Fruit fly (Drosophila melanogaster): ENCODE measurements around the gene Sfxn2.
A peak's percentile ranks its signal among the peaks of the same experiment; 100 is the strongest.

Sfxn2 gene

DNA sequence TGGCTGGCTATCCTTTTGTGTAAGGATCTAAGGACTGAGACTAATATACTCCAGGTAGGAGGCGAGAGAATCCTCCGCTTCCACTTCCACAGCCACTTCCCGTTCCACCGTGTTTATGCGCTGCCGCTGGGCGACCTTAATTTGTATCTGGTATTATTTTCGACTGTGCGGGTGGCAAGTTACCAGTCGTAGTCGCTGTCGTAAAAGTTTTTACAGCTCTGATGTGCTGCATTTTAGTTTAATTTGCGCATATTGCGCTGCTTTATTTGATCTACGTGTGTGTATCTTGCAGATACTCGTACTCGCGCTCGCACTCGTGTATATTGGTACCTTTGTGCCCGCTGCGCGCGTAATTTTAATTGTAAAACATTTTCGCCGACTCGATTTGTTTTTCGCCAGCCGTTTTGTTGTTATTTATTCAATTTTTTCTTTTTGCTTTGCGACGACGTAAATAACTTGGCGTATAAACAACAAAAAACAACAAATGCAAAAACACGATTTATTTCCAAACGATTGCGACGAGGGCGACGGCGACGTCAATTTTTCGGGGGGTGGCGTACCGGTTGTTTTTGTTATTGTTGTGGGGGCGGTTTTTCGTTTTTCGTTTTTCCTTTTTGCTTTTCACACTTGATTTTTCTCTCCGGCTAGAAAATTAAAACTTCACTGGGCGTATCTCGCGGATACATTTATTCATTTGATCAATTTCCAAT lies 18.2 kb upstream of the Sfxn2 start:
- TF ChIP-seq EcR (GFP tag; optimal IDR thresholded peaks at IDR 0.05): no peak
- no peak for TF ChIP-seq Dll (optimal IDR thresholded peaks at IDR 0.05)
- no peak for TF ChIP-seq usp (GFP tag; optimal IDR thresholded peaks at IDR 0.05)
- no peak for TF ChIP-seq psq (optimal IDR thresholded peaks at IDR 0.05)
- no peak for TF ChIP-seq CG8478 (optimal IDR thresholded peaks at IDR 0.05)
- TF ChIP-seq pan (optimal IDR thresholded peaks at IDR 0.05): no peak

DNA sequence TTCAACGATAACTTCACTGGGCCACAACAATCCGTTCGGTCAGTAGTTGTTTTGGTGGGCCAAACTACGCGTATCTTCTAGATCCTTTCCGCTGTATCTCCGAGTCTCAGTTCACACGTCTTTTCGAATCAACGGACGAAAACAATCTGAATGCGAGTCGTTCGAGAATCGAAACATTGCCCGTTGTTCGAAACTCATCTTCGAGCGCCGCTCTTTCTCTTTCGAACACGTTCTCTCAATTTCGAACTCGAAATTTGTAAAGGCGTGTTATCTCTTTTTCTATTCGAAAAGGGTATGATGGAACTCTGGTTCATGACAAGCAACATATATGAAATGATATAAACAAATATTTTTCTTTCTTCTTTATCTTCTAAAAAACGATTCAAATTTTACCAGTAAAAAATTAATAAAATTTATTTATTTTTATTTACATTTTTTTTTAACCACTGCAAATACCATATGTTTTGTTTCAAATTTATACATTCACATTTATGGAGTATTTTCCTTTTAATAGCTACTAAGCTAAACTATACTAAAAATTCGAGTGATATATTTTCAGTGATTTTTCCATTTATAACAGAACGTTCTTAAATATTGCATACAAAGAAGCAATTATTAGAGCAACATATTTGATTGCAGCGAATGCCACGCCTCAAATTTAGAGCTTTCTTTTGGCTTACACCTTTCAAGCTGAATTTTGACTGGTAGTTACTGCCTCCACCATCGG lies 17.5 kb upstream of the Sfxn2 start, which contains the start of gene nkd:
nkd (minus strand) TSS at position 151 of the 727 bp plus-strand sequence.
- no peak for TF ChIP-seq psq (optimal IDR thresholded peaks at IDR 0.05)
- TF ChIP-seq Dll (optimal IDR thresholded peaks at IDR 0.05): no peak
- no peak for TF ChIP-seq usp (GFP tag; optimal IDR thresholded peaks at IDR 0.05)
- TF ChIP-seq CG8478 (optimal IDR thresholded peaks at IDR 0.05): no peak
- TF ChIP-seq EcR (GFP tag; optimal IDR thresholded peaks at IDR 0.05): no peak
- peak; percentile 70 for TF ChIP-seq pan (optimal IDR thresholded peaks at IDR 0.05)

DNA sequence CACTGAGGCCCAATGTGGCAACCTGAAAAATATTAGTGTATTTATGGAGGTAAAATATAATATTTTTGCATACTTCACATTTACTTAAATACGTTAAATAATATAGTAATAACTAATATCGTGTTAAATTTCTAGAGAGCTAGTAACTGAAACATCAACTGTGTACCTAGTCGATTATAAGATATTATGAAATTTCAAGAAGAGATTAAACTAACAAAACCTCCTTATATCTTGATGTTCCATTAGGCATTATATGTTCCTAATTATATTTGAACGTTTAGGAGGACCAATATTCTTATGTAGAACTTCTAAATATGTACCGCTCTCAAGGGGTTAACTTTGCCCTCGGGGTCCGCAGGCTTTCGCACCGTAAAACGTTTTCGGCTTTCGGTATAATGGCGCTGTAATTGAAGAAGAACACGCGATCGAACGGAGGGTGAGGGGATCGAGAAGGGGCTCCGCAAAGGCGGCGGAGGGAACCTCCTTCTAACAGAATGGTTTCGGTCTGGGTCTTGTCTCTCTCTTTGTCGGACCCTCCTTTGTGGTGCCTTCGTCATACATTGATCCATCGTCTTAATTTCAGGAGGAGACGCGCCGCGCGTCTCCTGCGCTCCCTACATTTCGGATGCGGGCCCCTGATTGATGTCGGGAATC lies 16.4 kb upstream of the Sfxn2 start:
- no peak for TF ChIP-seq psq (optimal IDR thresholded peaks at IDR 0.05)
- peak; percentile 78 for TF ChIP-seq Dll (optimal IDR thresholded peaks at IDR 0.05)

DNA sequence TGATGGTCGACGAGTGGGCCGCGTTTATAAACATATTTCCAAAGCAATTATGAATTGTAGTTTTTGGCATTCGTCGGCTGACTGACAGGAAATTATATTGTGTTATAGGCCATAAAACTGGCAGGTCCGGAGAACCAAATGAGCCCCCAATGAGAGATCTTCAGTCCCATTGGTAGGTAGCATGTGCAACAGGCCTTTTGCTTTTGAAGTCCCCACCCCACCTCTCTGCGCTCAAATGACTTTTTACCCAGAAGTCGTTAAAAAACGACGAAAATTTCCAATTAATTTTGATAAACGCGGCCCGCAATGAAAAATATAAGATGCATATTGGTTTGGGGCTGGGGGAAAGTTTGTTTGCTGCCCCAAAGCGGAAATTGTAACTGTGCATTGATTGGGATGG lies 14.7 kb upstream of the Sfxn2 start:
- TF ChIP-seq EcR (GFP tag; optimal IDR thresholded peaks at IDR 0.05) (no peak), pan (optimal IDR thresholded peaks at IDR 0.05) (no peak), usp (GFP tag; optimal IDR thresholded peaks at IDR 0.05) (no peak), CG8478 (optimal IDR thresholded peaks at IDR 0.05) (no peak), Dll (optimal IDR thresholded peaks at IDR 0.05) (no peak), psq (optimal IDR thresholded peaks at IDR 0.05) (no peak)

DNA sequence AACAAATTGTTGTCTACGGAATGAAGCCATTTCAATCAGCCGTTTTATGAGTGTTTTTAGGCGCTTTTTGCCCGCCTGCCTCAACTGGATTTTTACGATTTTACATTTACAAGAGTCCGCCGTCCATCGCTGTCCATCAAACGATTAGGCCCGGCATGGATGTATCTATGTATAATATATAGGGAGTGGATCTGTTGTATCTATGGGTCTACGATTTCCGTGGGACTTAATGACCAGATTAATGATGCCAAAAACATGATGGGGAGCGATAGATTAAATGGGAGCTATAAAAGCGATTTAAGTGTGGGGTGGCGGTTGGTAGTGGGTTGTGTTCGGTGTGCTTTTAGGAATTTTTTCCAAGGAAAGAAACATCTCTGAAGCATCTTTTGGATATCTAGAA lies 14.2 kb upstream of the Sfxn2 start:
- no peak for TF ChIP-seq usp (GFP tag; optimal IDR thresholded peaks at IDR 0.05)
- TF ChIP-seq psq (optimal IDR thresholded peaks at IDR 0.05): no peak
- no peak for TF ChIP-seq CG8478 (optimal IDR thresholded peaks at IDR 0.05)
- no peak for TF ChIP-seq Dll (optimal IDR thresholded peaks at IDR 0.05)
- TF ChIP-seq EcR (GFP tag; optimal IDR thresholded peaks at IDR 0.05): no peak
- TF ChIP-seq pan (optimal IDR thresholded peaks at IDR 0.05): no peak

DNA sequence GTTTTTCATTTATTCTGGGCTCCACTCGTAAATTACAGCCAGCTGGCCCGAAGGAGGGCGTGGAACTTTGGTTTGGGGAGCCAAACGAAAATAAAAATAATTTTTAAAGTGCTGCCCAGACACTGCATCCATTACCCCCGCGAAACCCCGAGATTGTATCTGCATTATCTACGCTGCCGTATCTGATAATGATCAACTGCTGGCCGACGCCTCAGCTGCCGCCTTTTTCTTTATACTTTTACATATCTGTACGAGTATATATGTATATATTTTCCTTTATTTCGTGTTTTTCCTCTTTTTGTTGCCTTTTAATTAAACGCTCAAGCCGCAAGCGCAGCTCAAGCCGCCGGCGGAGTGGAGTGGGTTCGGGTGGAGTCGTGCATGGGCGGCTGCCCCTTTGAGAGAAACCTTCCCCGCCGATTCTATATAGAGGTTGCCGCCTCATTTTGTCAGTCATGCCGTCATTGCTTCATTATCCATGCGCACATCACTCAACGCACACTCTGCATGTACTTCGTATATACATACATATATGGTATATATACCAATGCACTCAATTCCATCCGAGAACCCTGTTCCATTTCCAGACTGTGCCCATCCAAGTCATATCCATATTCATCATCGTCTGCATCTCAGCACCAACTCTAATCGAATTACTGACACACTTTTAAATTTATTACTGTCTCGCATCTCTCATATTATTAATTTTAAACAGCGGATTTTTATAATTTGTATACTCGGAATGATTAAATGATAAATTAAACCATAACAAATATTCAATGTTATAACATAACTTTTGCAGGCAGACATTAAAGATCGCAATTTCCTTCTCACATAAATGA lies 13.1 kb upstream of the Sfxn2 start:
- TF ChIP-seq psq (optimal IDR thresholded peaks at IDR 0.05): no peak
- TF ChIP-seq Dll (optimal IDR thresholded peaks at IDR 0.05): no peak
- TF ChIP-seq usp (GFP tag; optimal IDR thresholded peaks at IDR 0.05): no peak
- TF ChIP-seq CG8478 (optimal IDR thresholded peaks at IDR 0.05): no peak
- TF ChIP-seq pan (optimal IDR thresholded peaks at IDR 0.05): no peak
- no peak for TF ChIP-seq EcR (GFP tag; optimal IDR thresholded peaks at IDR 0.05)

DNA sequence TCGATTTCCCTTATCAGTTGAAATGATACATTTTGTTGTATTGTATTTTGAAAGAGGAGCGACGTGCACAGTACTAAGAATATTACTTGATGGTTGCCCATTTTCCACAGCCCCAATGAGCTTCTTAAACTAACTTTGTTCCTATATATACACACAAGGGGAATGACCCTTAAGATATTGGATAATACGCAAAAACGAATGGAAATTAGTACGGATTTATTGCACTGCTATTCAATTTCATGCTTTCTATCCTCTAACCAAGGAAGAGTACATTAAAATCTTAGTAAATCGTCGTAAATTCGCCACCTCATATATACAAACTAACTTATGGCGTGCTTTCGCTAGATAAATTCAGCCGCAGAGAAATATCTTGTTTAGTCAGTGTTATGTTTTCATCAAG lies 11.0 kb upstream of the Sfxn2 start, which contains the start of gene Acp76A:
Acp76A (minus strand) TSS at position 101 of the 400 bp plus-strand sequence.
- TF ChIP-seq usp (GFP tag; optimal IDR thresholded peaks at IDR 0.05) (no peak), Dll (optimal IDR thresholded peaks at IDR 0.05) (no peak), CG8478 (optimal IDR thresholded peaks at IDR 0.05) (no peak), pan (optimal IDR thresholded peaks at IDR 0.05) (no peak), psq (optimal IDR thresholded peaks at IDR 0.05) (no peak), EcR (GFP tag; optimal IDR thresholded peaks at IDR 0.05) (no peak)

DNA sequence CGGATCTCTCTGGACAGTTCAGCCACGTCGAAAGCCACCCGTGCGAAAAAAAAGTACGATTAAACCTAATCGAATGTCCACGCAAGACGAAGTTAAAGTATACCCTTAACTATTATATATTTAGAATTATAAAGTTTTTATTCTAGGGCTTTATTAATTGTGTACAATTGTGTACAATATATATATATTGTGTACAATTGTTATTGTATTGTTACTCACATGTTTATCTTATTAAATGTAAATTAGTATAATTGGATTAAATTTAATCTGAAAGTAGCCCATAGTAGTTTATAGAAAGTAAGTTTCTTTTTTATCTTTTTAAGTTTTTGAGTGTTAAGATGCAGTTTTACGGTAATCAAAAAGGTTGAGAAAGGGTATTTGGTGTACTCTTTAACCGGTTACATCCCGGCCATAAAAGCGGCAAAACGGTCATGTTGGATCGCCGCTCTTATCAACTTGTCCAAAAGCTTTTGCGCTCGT lies 9.6 kb upstream of the Sfxn2 start, which contains the start of gene CG43407:
CG43407 (minus strand) TSS at position 51 of the 480 bp plus-strand sequence.
- TF ChIP-seq usp (GFP tag; optimal IDR thresholded peaks at IDR 0.05): no peak
- TF ChIP-seq EcR (GFP tag; optimal IDR thresholded peaks at IDR 0.05): no peak
- TF ChIP-seq CG8478 (optimal IDR thresholded peaks at IDR 0.05): no peak
- TF ChIP-seq pan (optimal IDR thresholded peaks at IDR 0.05): no peak
- TF ChIP-seq psq (optimal IDR thresholded peaks at IDR 0.05): no peak
- no peak for TF ChIP-seq Dll (optimal IDR thresholded peaks at IDR 0.05)

DNA sequence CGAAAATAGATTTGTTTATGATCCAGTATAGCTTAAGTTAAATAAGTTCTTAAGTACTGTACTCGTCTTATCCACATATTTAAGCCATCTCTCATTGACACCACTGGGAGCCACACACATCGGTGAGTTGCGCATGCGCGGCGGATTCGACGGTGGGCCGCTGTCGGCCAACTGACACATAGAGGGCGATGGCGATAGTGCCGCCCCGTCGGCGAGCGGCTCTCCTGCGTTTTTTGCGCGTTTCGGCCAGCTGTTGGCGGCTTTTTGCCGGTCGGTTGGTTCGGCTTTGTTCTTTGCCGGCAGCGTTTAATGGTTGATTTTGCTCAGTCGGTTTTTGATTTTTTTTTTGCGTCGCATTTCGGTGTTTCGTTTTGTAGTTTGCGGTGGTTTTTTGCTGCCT lies 8.7 kb upstream of the Sfxn2 start:
- TF ChIP-seq CG8478 (optimal IDR thresholded peaks at IDR 0.05): no peak
- TF ChIP-seq EcR (GFP tag; optimal IDR thresholded peaks at IDR 0.05): no peak
- TF ChIP-seq pan (optimal IDR thresholded peaks at IDR 0.05): no peak
- no peak for TF ChIP-seq Dll (optimal IDR thresholded peaks at IDR 0.05)
- TF ChIP-seq usp (GFP tag; optimal IDR thresholded peaks at IDR 0.05): no peak
- TF ChIP-seq psq (optimal IDR thresholded peaks at IDR 0.05): no peak

DNA sequence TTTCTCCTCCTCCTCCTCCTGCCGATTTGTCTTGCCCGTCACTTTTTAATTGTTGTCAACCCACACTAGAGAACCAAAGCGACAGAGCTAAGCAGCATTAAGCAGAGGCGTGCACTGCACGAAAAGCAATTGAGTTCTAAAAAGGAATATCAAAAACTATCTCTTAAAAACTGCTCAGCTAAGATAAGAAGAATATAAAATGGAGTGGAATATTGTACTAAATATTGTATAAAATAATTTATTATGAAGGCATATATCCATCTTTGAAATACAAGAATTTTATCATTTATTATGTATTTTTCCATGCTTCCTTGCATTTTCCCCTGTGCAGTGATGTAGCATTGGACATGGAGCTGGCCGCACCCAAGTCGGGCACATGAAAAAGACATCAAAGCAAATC lies 7.9 kb upstream of the Sfxn2 start:
- TF ChIP-seq pan (optimal IDR thresholded peaks at IDR 0.05): no peak
- TF ChIP-seq Dll (optimal IDR thresholded peaks at IDR 0.05): no peak
- no peak for TF ChIP-seq CG8478 (optimal IDR thresholded peaks at IDR 0.05)
- TF ChIP-seq EcR (GFP tag; optimal IDR thresholded peaks at IDR 0.05): no peak
- TF ChIP-seq usp (GFP tag; optimal IDR thresholded peaks at IDR 0.05): no peak
- no peak for TF ChIP-seq psq (optimal IDR thresholded peaks at IDR 0.05)

DNA sequence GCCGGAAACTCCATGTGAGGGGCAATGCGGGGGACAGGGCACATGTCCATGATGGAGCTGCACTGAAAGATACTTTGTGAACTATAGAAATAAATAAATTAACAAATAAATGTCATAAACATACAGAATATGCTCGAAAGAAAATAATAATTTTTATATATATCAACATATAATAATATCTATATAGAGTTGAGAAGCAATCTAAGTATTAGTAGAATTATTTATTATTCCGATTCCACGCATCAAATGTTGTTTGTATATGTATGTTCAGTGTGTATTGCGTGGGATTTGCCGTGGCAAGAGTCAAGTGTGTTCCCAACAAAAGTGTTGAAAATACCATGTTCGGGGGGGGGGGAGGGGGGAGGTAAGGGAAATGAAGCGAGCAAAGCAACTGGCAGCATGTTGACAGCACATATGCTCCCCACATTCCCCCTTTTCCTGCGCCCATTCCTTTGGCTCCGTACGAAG lies 6.1 kb upstream of the Sfxn2 start:
- TF ChIP-seq Dll (optimal IDR thresholded peaks at IDR 0.05): no peak
- no peak for TF ChIP-seq pan (optimal IDR thresholded peaks at IDR 0.05)
- no peak for TF ChIP-seq psq (optimal IDR thresholded peaks at IDR 0.05)
- no peak for TF ChIP-seq EcR (GFP tag; optimal IDR thresholded peaks at IDR 0.05)
- no peak for TF ChIP-seq CG8478 (optimal IDR thresholded peaks at IDR 0.05)
- no peak for TF ChIP-seq usp (GFP tag; optimal IDR thresholded peaks at IDR 0.05)
